Fruit fly (Drosophila melanogaster): ENCODE measurements around the gene mRpL44.

The mRpL44 gene

DNA sequence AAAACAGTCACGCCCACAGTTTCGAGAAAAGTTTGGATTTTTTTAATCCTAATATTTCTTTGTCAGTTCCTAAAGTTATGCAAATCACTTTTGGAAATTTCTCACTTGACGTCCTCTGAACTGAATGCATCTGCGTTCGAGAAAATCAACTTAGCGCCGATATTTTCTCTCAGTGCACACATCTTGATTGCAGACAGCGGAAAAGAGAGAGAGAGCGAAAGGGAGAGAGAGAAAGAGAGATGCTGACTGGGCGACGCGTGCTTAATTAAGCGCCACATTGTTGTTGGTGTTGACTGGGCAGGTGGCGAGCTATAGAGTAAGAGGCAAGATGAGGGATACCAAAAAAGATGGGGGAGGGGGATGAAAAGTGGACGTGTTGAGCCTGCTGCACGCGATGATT lies 48.2 kb upstream of the mRpL44 start (continued):
- TF ChIP-seq CG8290 (GFP tag; optimal IDR thresholded peaks at IDR 0.05) (peak; percentile 23), CG8290 (tag; optimal IDR thresholded peaks at IDR 0.05) (peak in 1 of 2 experiments; percentile 55), kah (GFP tag; optimal IDR thresholded peaks at IDR 0.05) (peak; percentile 21), CG14014 (GFP tag; IDR thresholded peaks at IDR 0.05) (0 out of 2 replicates have a peak, but pooled peaks have one; percentile 37), ap (GFP tag; IDR thresholded peaks at IDR 0.05) (0 out of 2 replicates have a peak, but pooled peaks have one; percentile 37), Spps (tag; optimal IDR thresholded peaks at IDR 0.05) (peak; percentile 17), org-1 (GFP tag; optimal IDR thresholded peaks at IDR 0.05) (peak; percentile 43), CG10565 (GFP tag; optimal IDR thresholded peaks at IDR 0.05) (no peak), CG3281 (GFP tag; optimal IDR thresholded peaks at IDR 0.05) (no peak), CG30431 (GFP tag; optimal IDR thresholded peaks at IDR 0.05) (peak; percentile 34), Dll (GFP tag; IDR thresholded peaks at IDR 0.05; ENCODE audit: partially characterized antibody) (0 out of 4 replicates have a peak, but pooled peaks have one; percentile 28), Atf-2 (GFP tag; optimal IDR thresholded peaks at IDR 0.05) (peak; percentile 44), hth (optimal IDR thresholded peaks at IDR 0.05) (no peak), HmgZ (tag; optimal IDR thresholded peaks at IDR 0.05) (no peak), CG12744 (GFP tag; optimal IDR thresholded peaks at IDR 0.05) (peak; percentile 5), CG17186 (GFP tag; optimal IDR thresholded peaks at IDR 0.05) (no peak), chif (GFP tag; optimal IDR thresholded peaks at IDR 0.05) (peak in 1 of 2 experiments; percentile 56), ind (GFP tag; optimal IDR thresholded peaks at IDR 0.05) (peak; percentile 61), CG7357 (GFP tag; IDR thresholded peaks at IDR 0.05) (0 out of 3 replicates have a peak, but pooled peaks have one; percentile 28), CG9609 (GFP tag; optimal IDR thresholded peaks at IDR 0.05) (peak; percentile 45), CG42726 (GFP tag; IDR thresholded peaks at IDR 0.05; ENCODE audit: partially characterized antibody) (no peak), PHDP (tag; optimal IDR thresholded peaks at IDR 0.05) (peak; percentile 31), Optix (GFP tag; IDR thresholded peaks at IDR 0.05) (peak; percentile 17; the same call in 1 of the 3 replicates), Dek (tag; optimal IDR thresholded peaks at IDR 0.05) (peak; percentile 0), CG15514 (GFP tag; optimal IDR thresholded peaks at IDR 0.05) (no peak), CG32772 (GFP tag; IDR thresholded peaks at IDR 0.05) (0 out of 2 replicates have a peak, but pooled peaks have one; percentile 46), sob (GFP tag; IDR thresholded peaks at IDR 0.05) (no peak), lov (optimal IDR thresholded peaks at IDR 0.05) (no peak), lov (GFP tag; IDR thresholded peaks at IDR 0.05) (0 out of 3 replicates have a peak, but pooled peaks have one; percentile 49), Dfd (GFP tag; optimal IDR thresholded peaks at IDR 0.05) (no peak), dati (GFP tag; IDR thresholded peaks at IDR 0.05) (peak; percentile 39; the same call in 1 of the 2 replicates), CG12071 (GFP tag; optimal IDR thresholded peaks at IDR 0.05) (peak; percentile 47), odd (GFP tag; optimal IDR thresholded peaks at IDR 0.05) (peak; percentile 21), NC2β (GFP tag; optimal IDR thresholded peaks at IDR 0.05) (peak; percentile 11), CG17328 (GFP tag; IDR thresholded peaks at IDR 0.05) (peak; percentile 55), ranshi (GFP tag; IDR thresholded peaks at IDR 0.05) (peak; percentile 30; the same call in 1 of the 2 replicates), CG11504 (tag; optimal IDR thresholded peaks at IDR 0.05) (peak; percentile 61), CG12391 (tag; optimal IDR thresholded peaks at IDR 0.05) (peak; percentile 57), HHEX (GFP tag; optimal IDR thresholded peaks at IDR 0.05) (peak; percentile 30), ro (GFP tag; IDR thresholded peaks at IDR 0.05) (no peak), h (optimal IDR thresholded peaks at IDR 0.05) (no peak), CG8765 (GFP tag; IDR thresholded peaks at IDR 0.05) (no peak), CG17568 (GFP tag; optimal IDR thresholded peaks at IDR 0.05) (no peak), usp (GFP tag; optimal IDR thresholded peaks at IDR 0.05) (no peak), E2f2 (GFP tag; IDR thresholded peaks at IDR 0.05) (no peak), bsh (GFP tag; optimal IDR thresholded peaks at IDR 0.05) (peak in 1 of 2 experiments; percentile 65), cad (GFP tag; optimal IDR thresholded peaks at IDR 0.05) (no peak), pnt (GFP tag; optimal IDR thresholded peaks at IDR 0.05) (peak; percentile 36), CG3163 (GFP tag; optimal IDR thresholded peaks at IDR 0.05) (no peak), CG7839 (tag; optimal IDR thresholded peaks at IDR 0.05) (peak; percentile 55), bab2 (GFP tag; optimal IDR thresholded peaks at IDR 0.05) (peak; percentile 32), Antp (GFP tag; optimal IDR thresholded peaks at IDR 0.05) (peak; percentile 71)

Measured in whole organism, embryonic.